Worm (Caenorhabditis elegans) whole organism, L4/young adult: ENCODE results near the gene R08C7.4.
A peak's percentile ranks its signal among the peaks of the same experiment; 100 is the strongest.

Experiments used
- W03F9.2 ChIP-seq: fragments of 150-350 bp; optimal IDR thresholded peaks from 2 replicates; lab custom pipeline; 2014; ENCODE audit warnings: missing biosample characterization, missing genetic modification characterization
- dao-5 ChIP-seq: sonication (generic microtip); optimal IDR thresholded peaks from 2 replicates; lab custom pipeline; 2016; ENCODE audit warnings: missing genotype, missing genetic modification characterization, moderate library complexity, missing compliant biosample characterization
- him-1 ChIP-seq: sonication (generic microtip); optimal IDR thresholded peaks from 2 replicates; lab custom pipeline; 2016; ENCODE audit warnings: missing genotype, missing genetic modification reagents, missing genetic modification characterization, missing compliant biosample characterization

R08C7.4 gene

ce11 chrIV:4429901-4430300 is 4.9 kb upstream of the R08C7.4 start, which contains the start of the genes str-185 and R08C7.5:
str-185 (minus strand) TSS chrIV:4430001.
R08C7.5 (plus strand) TSS chrIV:4430229.
- no peak for TF ChIP-seq him-1 (tag; lab: Kevin White, UChicago)
- no peak for TF ChIP-seq dao-5 (tag; lab: Kevin White, UChicago)
- no peak for TF ChIP-seq W03F9.2 (tag; lab: Kevin White, UChicago)

- TF ChIP-seq him-1 (tag; lab: Kevin White, UChicago) (no peak), W03F9.2 (tag; lab: Kevin White, UChicago) (no peak), dao-5 (tag; lab: Kevin White, UChicago) (no peak)
Observed at ce11 chrIV:4437825-4438224, 3.0 kb downstream of the R08C7.4 start.

ce11 chrIV:4439190-4439589 is 4.4 kb downstream of the R08C7.4 start, which contains the start of gene fbxb-74:
fbxb-74 (minus strand) TSS chrIV:4439290.
- TF ChIP-seq W03F9.2 (tag; lab: Kevin White, UChicago) (no peak), him-1 (tag; lab: Kevin White, UChicago) (no peak), dao-5 (tag; lab: Kevin White, UChicago) (no peak)

ce11 chrIV:4441077-4441476 is 6.2 kb downstream of the R08C7.4 start, which contains the start of gene fbxb-75:
fbxb-75 (minus strand) TSS chrIV:4441177.
- no peak for TF ChIP-seq dao-5 (tag; lab: Kevin White, UChicago)
- no peak for TF ChIP-seq W03F9.2 (tag; lab: Kevin White, UChicago)
- TF ChIP-seq him-1 (tag; lab: Kevin White, UChicago): no peak

- no peak for TF ChIP-seq dao-5 (tag; lab: Kevin White, UChicago)
- peak; percentile 43 for TF ChIP-seq him-1 (tag; lab: Kevin White, UChicago)
- peak; percentile 96 for TF ChIP-seq W03F9.2 (tag; lab: Kevin White, UChicago)
Observed at ce11 chrIV:4445711-4446290, 11.0 kb downstream of the R08C7.4 start, which contains the start of the genes wapl-1 and htz-1. wapl-1 (minus strand) TSS chrIV:4445740. htz-1 (plus strand) TSS chrIV:4446216.

- TF ChIP-seq him-1 (tag; lab: Kevin White, UChicago) (no peak), dao-5 (tag; lab: Kevin White, UChicago) (no peak), W03F9.2 (tag; lab: Kevin White, UChicago) (no peak)
Observed at ce11 chrIV:4446884-4447283, 12.1 kb downstream of the R08C7.4 start.

ce11 chrIV:4447284-4447366 is 12.3 kb downstream of the R08C7.4 start, which contains the start of gene chat-1:
chat-1 (plus strand) TSS chrIV:4447331.
- TF ChIP-seq dao-5 (tag; lab: Kevin White, UChicago): no peak
- no peak for TF ChIP-seq him-1 (tag; lab: Kevin White, UChicago)
- TF ChIP-seq W03F9.2 (tag; lab: Kevin White, UChicago): no peak

- no peak for TF ChIP-seq W03F9.2 (tag; lab: Kevin White, UChicago)
- TF ChIP-seq him-1 (tag; lab: Kevin White, UChicago): no peak
- no peak for TF ChIP-seq dao-5 (tag; lab: Kevin White, UChicago)
Observed at ce11 chrIV:4447367-4447766, 12.5 kb downstream of the R08C7.4 start.

ce11 chrIV:4448343-4448742 is 13.5 kb downstream of the R08C7.4 start:
- no peak for TF ChIP-seq him-1 (tag; lab: Kevin White, UChicago)
- no peak for TF ChIP-seq W03F9.2 (tag; lab: Kevin White, UChicago)
- TF ChIP-seq dao-5 (tag; lab: Kevin White, UChicago): no peak

- TF ChIP-seq him-1 (tag; lab: Kevin White, UChicago) (no peak), dao-5 (tag; lab: Kevin White, UChicago) (no peak), W03F9.2 (tag; lab: Kevin White, UChicago) (no peak)
Observed at ce11 chrIV:4449439-4449838, 14.6 kb downstream of the R08C7.4 start, which contains the start of gene R08C7.12. R08C7.12 (plus strand) TSS chrIV:4449739.

ce11 chrIV:4449843-4450242 is 15.0 kb downstream of the R08C7.4 start:
- TF ChIP-seq him-1 (tag; lab: Kevin White, UChicago): no peak
- no peak for TF ChIP-seq W03F9.2 (tag; lab: Kevin White, UChicago)
- no peak for TF ChIP-seq dao-5 (tag; lab: Kevin White, UChicago)

- TF ChIP-seq him-1 (tag; lab: Kevin White, UChicago) (no peak), W03F9.2 (tag; lab: Kevin White, UChicago) (no peak), dao-5 (tag; lab: Kevin White, UChicago) (no peak)
Observed at ce11 chrIV:4451576-4451975, 16.7 kb downstream of the R08C7.4 start, which contains the start of gene R08C7.1. R08C7.1 (plus strand) TSS chrIV:4451876.

ce11 chrIV:4454330-4455173 is 19.7 kb downstream of the R08C7.4 start, which contains the start of gene R08C7.11:
R08C7.11 (minus strand) TSS chrIV:4454937.
- TF ChIP-seq W03F9.2 (tag; lab: Kevin White, UChicago) (no peak), him-1 (tag; lab: Kevin White, UChicago) (no peak), dao-5 (tag; lab: Kevin White, UChicago) (no peak)
